Fruit fly (Drosophila melanogaster): ENCODE results near the gene CG17672.

CG17672 gene

dm6 chr3L:13006490-13006889, 22.3 kb upstream of the CG17672 start, which contains the start of gene CG11263 (continued):
- TF ChIP-seq topi (GFP tag; optimal IDR thresholded peaks at IDR 0.05): peak; percentile 52
- no peak for TF ChIP-seq Eip75B (GFP tag; optimal IDR thresholded peaks at IDR 0.05)
- TF ChIP-seq Eip78C (GFP tag): no peak
- TF ChIP-seq dsx (GFP tag; optimal IDR thresholded peaks at IDR 0.05; ENCODE audit: poor library complexity, severe bottlenecking): no peak
- TF ChIP-seq CG11762 (GFP tag; optimal IDR thresholded peaks at IDR 0.05; ENCODE audit: insufficient read depth): no peak
- no peak for TF ChIP-seq CG8119 (GFP tag; IDR thresholded peaks at IDR 0.05)
- no peak for TF ChIP-seq ss (GFP tag; optimal IDR thresholded peaks at IDR 0.05)
- no peak for TF ChIP-seq Met (GFP tag; optimal IDR thresholded peaks at IDR 0.05)
- TF ChIP-seq CG8632 (GFP tag; optimal IDR thresholded peaks at IDR 0.05): no peak
- no peak for TF ChIP-seq CG3032 (tag; optimal IDR thresholded peaks at IDR 0.05)
- TF ChIP-seq vri (GFP tag; optimal IDR thresholded peaks at IDR 0.05): no peak
- no peak for TF ChIP-seq fkh (GFP tag; optimal IDR thresholded peaks at IDR 0.05)
- no peak for TF ChIP-seq Hr38 (GFP tag; optimal IDR thresholded peaks at IDR 0.05)
- TF ChIP-seq CG6854 (GFP tag; optimal IDR thresholded peaks at IDR 0.05): no peak
- TF ChIP-seq cyc (GFP tag; optimal IDR thresholded peaks at IDR 0.05): peak; percentile 37
- TF ChIP-seq CG6792 (GFP tag; optimal IDR thresholded peaks at IDR 0.05): no peak
- TF ChIP-seq acj6 (GFP tag; optimal IDR thresholded peaks at IDR 0.05): peak; percentile 36
- TF ChIP-seq Sox102F (GFP tag; optimal IDR thresholded peaks at IDR 0.05): no peak
- TF ChIP-seq CG31627 (GFP tag; optimal IDR thresholded peaks at IDR 0.05): peak; percentile 40
- TF ChIP-seq CG6163 (GFP tag; IDR thresholded peaks at IDR 0.05): no peak
- TF ChIP-seq CG4318 (GFP tag; optimal IDR thresholded peaks at IDR 0.05): peak; percentile 4
- TF ChIP-seq spab (GFP tag; optimal IDR thresholded peaks at IDR 0.05): no peak
- no peak for TF ChIP-seq dac (GFP tag; optimal IDR thresholded peaks at IDR 0.05)
- TF ChIP-seq CG1621 (tag; optimal IDR thresholded peaks at IDR 0.05): no peak
- peak; percentile 32 for TF ChIP-seq CG10631 (GFP tag; optimal IDR thresholded peaks at IDR 0.05)
- TF ChIP-seq Sox15 (GFP tag; optimal IDR thresholded peaks at IDR 0.05): peak; percentile 7
- TF ChIP-seq Hr4 (GFP tag; optimal IDR thresholded peaks at IDR 0.05): no peak
- no peak for TF ChIP-seq svp (GFP tag)

dm6 chr3L:13007946-13008462, 20.8 kb upstream of the CG17672 start:
- TF ChIP-seq Eip78C (GFP tag) (peak; percentile 8), eg (GFP tag; IDR thresholded peaks at IDR 0.05) (no peak), CG6808 (GFP tag; optimal IDR thresholded peaks at IDR 0.05) (no peak), OdsH (GFP tag; optimal IDR thresholded peaks at IDR 0.05) (peak; percentile 7)

dm6 chr3L:13011511-13011910, 17.3 kb upstream of the CG17672 start, which contains the start of gene Cul6:
Gene Cul6 (minus strand): TSS chr3L:13011685.
- no peak for TF ChIP-seq CG6808 (GFP tag; optimal IDR thresholded peaks at IDR 0.05)
- TF ChIP-seq achi (GFP tag; optimal IDR thresholded peaks at IDR 0.05): no peak
- TF ChIP-seq CG6276 (GFP tag; optimal IDR thresholded peaks at IDR 0.05): no peak
- no peak for TF ChIP-seq Sox14 (GFP tag; optimal IDR thresholded peaks at IDR 0.05)
- peak; percentile 5 for TF ChIP-seq cyc (GFP tag; optimal IDR thresholded peaks at IDR 0.05)
- TF ChIP-seq CG3032 (tag; optimal IDR thresholded peaks at IDR 0.05): no peak
- TF ChIP-seq CG10631 (GFP tag; optimal IDR thresholded peaks at IDR 0.05): no peak
- TF ChIP-seq Lpt (GFP tag; optimal IDR thresholded peaks at IDR 0.05): no peak
- no peak for TF ChIP-seq fkh (GFP tag; optimal IDR thresholded peaks at IDR 0.05)
- no peak for TF ChIP-seq CG16779 (tag; optimal IDR thresholded peaks at IDR 0.05)
- no peak for TF ChIP-seq dsx (GFP tag; optimal IDR thresholded peaks at IDR 0.05; ENCODE audit: poor library complexity, severe bottlenecking)
- TF ChIP-seq CG8319 (GFP tag; optimal IDR thresholded peaks at IDR 0.05): no peak
- no peak for TF ChIP-seq Ets21C (GFP tag; optimal IDR thresholded peaks at IDR 0.05)
- no peak for TF ChIP-seq lz (GFP tag; optimal IDR thresholded peaks at IDR 0.05)
- TF ChIP-seq CG8632 (GFP tag; optimal IDR thresholded peaks at IDR 0.05): no peak
- TF ChIP-seq fd85E (GFP tag; optimal IDR thresholded peaks at IDR 0.05): no peak
- no peak for TF ChIP-seq vri (GFP tag; optimal IDR thresholded peaks at IDR 0.05)
- TF ChIP-seq CG10669 (GFP tag; optimal IDR thresholded peaks at IDR 0.05): no peak
- TF ChIP-seq CG6792 (GFP tag; optimal IDR thresholded peaks at IDR 0.05): no peak
- no peak for TF ChIP-seq ss (GFP tag; optimal IDR thresholded peaks at IDR 0.05)
- TF ChIP-seq dac (GFP tag; optimal IDR thresholded peaks at IDR 0.05): no peak
- peak; percentile 61 for TF ChIP-seq Eip78C (GFP tag)
- no peak for TF ChIP-seq CG4318 (GFP tag; optimal IDR thresholded peaks at IDR 0.05)
- no peak for TF ChIP-seq CG11294 (GFP tag; IDR thresholded peaks at IDR 0.05)
- no peak for TF ChIP-seq Sox102F (GFP tag; optimal IDR thresholded peaks at IDR 0.05)
- peak; percentile 13 for TF ChIP-seq esn (GFP tag; optimal IDR thresholded peaks at IDR 0.05)
- TF ChIP-seq CG11762 (GFP tag; optimal IDR thresholded peaks at IDR 0.05; ENCODE audit: insufficient read depth): no peak
